Fruit fly (Drosophila melanogaster) whole organism, embryonic: ENCODE data around the gene fru.

ENCODE experiments used
- Atf-2 ChIP-seq: fragments of 200-800 bp; sonication (Bioruptor generic); optimal IDR thresholded peaks from 2 replicates; lab custom pipeline; 2016; ENCODE audit warnings: missing biosample characterization, missing genetic modification characterization
- Atf6 ChIP-seq: fragments of 200-800 bp; sonication (Bioruptor generic); IDR thresholded peaks from 2 replicates; pipeline ENCODE4 v1.3.6; 2022; ENCODE audit warnings: missing biosample characterization, missing genetic modification characterization
- Awh ChIP-seq: fragments of 200-800 bp; sonication (Bioruptor generic); IDR thresholded peaks from 2 replicates; pipeline ENCODE4, ENCODE4 v1.3.6; 2022; ENCODE audit warnings: missing biosample characterization, missing genetic modification characterization
- Bdp1 ChIP-seq: fragments of 200-800 bp; sonication (Bioruptor generic); optimal IDR thresholded peaks from 3 replicates; lab custom pipeline; 2016; ENCODE audit warnings: missing biosample characterization, missing genetic modification characterization
- CG10543 ChIP-seq: fragments of 200-800 bp; sonication (Bioruptor generic); optimal IDR thresholded peaks from 3 replicates; lab custom pipeline; 2017; ENCODE audit warnings: missing biosample characterization, mild to moderate bottlenecking, missing genetic modification characterization, moderate library complexity
- CG11085 ChIP-seq: fragments of 200-800 bp; sonication (Bioruptor generic); IDR thresholded peaks from 2 replicates; pipeline ENCODE4 v1.3.6; 2022; ENCODE audit warnings: missing biosample characterization, missing genetic modification characterization
- CG11560 ChIP-seq: fragments of 200-800 bp; sonication (Bioruptor generic); IDR thresholded peaks from 3 replicates; pipeline ENCODE4 v1.3.6; 2022; ENCODE audit warnings: missing biosample characterization, missing genetic modification characterization
- CG12155 ChIP-seq: fragments of 200-800 bp; sonication (Bioruptor generic); optimal IDR thresholded peaks from 3 replicates; lab custom pipeline; 2016; ENCODE audit warnings: missing biosample characterization, missing genetic modification characterization
- CG12219 ChIP-seq: fragments of 200-800 bp; sonication (Bioruptor generic); optimal IDR thresholded peaks from 3 replicates; lab custom pipeline; 2018; ENCODE audit warnings: missing biosample characterization, mild to moderate bottlenecking, missing genetic modification characterization
- CG12769 ChIP-seq: fragments of 200-800 bp; sonication (Bioruptor generic); optimal IDR thresholded peaks from 2 replicates; lab custom pipeline; 2019; ENCODE audit warnings: missing biosample characterization, mild to moderate bottlenecking, missing genetic modification characterization, moderate library complexity
- CG1529 ChIP-seq: fragments of 200-800 bp; sonication (Bioruptor generic); optimal IDR thresholded peaks from 3 replicates; lab custom pipeline; 2018; ENCODE audit warnings: missing biosample characterization, missing genetic modification characterization
- CG15601 ChIP-seq: fragments of 200-800 bp; sonication (Bioruptor generic); optimal IDR thresholded peaks from 3 replicates; lab custom pipeline; 2019; ENCODE audit warnings: missing biosample characterization, mild to moderate bottlenecking, missing genetic modification characterization, moderate library complexity
- CG16863 ChIP-seq: fragments of 200-800 bp; sonication (Bioruptor generic); optimal IDR thresholded peaks from 3 replicates; lab custom pipeline; 2016; ENCODE audit warnings: missing biosample characterization, missing genetic modification characterization
- CG2202 ChIP-seq: fragments of 200-800 bp; sonication (Bioruptor generic); optimal IDR thresholded peaks from 2 replicates; lab custom pipeline; 2018; ENCODE audit warnings: missing biosample characterization, mild to moderate bottlenecking, missing genetic modification characterization
- CG30431 ChIP-seq: fragments of 200-800 bp; sonication (Bioruptor generic); optimal IDR thresholded peaks from 2 replicates; lab custom pipeline; 2017; ENCODE audit warnings: missing biosample characterization, missing genetic modification characterization
- CG31224 ChIP-seq: fragments of 200-800 bp; sonication (Bioruptor generic); IDR thresholded peaks from 2 replicates; pipeline ENCODE4 v1.3.6; 2022; ENCODE audit warnings: missing biosample characterization, missing genetic modification characterization
- CG31441 ChIP-seq: fragments of 200-800 bp; sonication (Bioruptor generic); IDR thresholded peaks from 2 replicates; pipeline ENCODE4 v1.3.6; 2022; ENCODE audit warnings: missing biosample characterization, missing genetic modification characterization
- CG32532 ChIP-seq: fragments of 200-800 bp; sonication (Bioruptor generic); IDR thresholded peaks from 2 replicates; pipeline ENCODE4 v1.3.6; 2022; ENCODE audit warnings: missing biosample characterization, missing genetic modification characterization
- CG32772 ChIP-seq: fragments of 200-800 bp; sonication (Bioruptor generic); IDR thresholded peaks from 2 replicates; pipeline ENCODE4 v1.3.6; 2022; ENCODE audit warnings: missing biosample characterization, missing genetic modification characterization
- CG4820 ChIP-seq: fragments of 200-800 bp; sonication (Bioruptor generic); optimal IDR thresholded peaks from 3 replicates; lab custom pipeline; 2016; ENCODE audit warnings: missing biosample characterization, missing genetic modification characterization
- CG6254 ChIP-seq: fragments of 200-800 bp; sonication (Bioruptor generic); optimal IDR thresholded peaks from 3 replicates; lab custom pipeline; 2017; ENCODE audit warnings: mild to moderate bottlenecking, missing biosample characterization, missing genetic modification reagents, missing genetic modification characterization
- CG7786 ChIP-seq: fragments of 200-800 bp; sonication (Bioruptor generic); optimal IDR thresholded peaks from 2 replicates; lab custom pipeline; 2016; ENCODE audit warnings: missing biosample characterization, missing genetic modification characterization
- CG7963 ChIP-seq: fragments of 200-800 bp; sonication (Bioruptor generic); IDR thresholded peaks from 3 replicates; pipeline ENCODE4 v1.3.6; 2022; ENCODE audit warnings: missing biosample characterization, missing genetic modification characterization; ENCODE audit not compliant: partially characterized antibody
- CG9797 ChIP-seq: fragments of 200-800 bp; sonication (Bioruptor generic); optimal IDR thresholded peaks from 3 replicates; lab custom pipeline; 2018; ENCODE audit warnings: missing biosample characterization, mild to moderate bottlenecking, missing genetic modification characterization
- CG9817 ChIP-seq: fragments of 200-800 bp; sonication (Bioruptor generic); optimal IDR thresholded peaks from 2 replicates; lab custom pipeline; 2018; ENCODE audit warnings: missing biosample characterization, mild to moderate bottlenecking, missing genetic modification characterization, moderate library complexity
- CG9876 ChIP-seq: fragments of 200-800 bp; sonication (Bioruptor generic); optimal IDR thresholded peaks from 2 replicates; lab custom pipeline; 2016; ENCODE audit warnings: missing biosample characterization, missing genetic modification characterization
- Eip74EF ChIP-seq, 2 experiments: fragments of 200-800 bp in 1 of 2; fragments of >200 bp in 1 of 2; sonication (Bioruptor generic) in 1 of 2; optimal IDR thresholded peaks; 2 replicates each; lab custom pipeline; 2017 to 2019; ENCODE audit warnings: missing biosample characterization in 2 of 2, missing genetic modification characterization in 2 of 2, mild to moderate bottlenecking in 1 of 2, moderate library complexity in 1 of 2
- GATAe ChIP-seq: fragments of 200-800 bp; sonication (Bioruptor generic); conservative IDR thresholded peaks from 2 replicates; pipeline ENCODE4 v1.3.6; 2022; ENCODE audit warnings: missing biosample characterization, missing genetic modification characterization
- Gug ChIP-seq: fragments of 200-800 bp; sonication (Bioruptor generic); IDR thresholded peaks from 4 replicates; pipeline ENCODE4 v1.3.6; 2022; ENCODE audit warnings: missing biosample characterization, missing genetic modification characterization
- Hr3 ChIP-seq: fragments of 200-800 bp; sonication (Bioruptor generic); optimal IDR thresholded peaks from 3 replicates; lab custom pipeline; 2016; ENCODE audit warnings: missing biosample characterization, missing genetic modification characterization
- Kr ChIP-seq: fragments of 200-800 bp; sonication (Bioruptor generic); optimal IDR thresholded peaks from 2 replicates; lab custom pipeline; 2017; ENCODE audit warnings: missing biosample characterization, mild to moderate bottlenecking, missing genetic modification characterization
- MBD-R2 ChIP-seq: fragments of 200-800 bp; sonication (Bioruptor generic); IDR thresholded peaks from 2 replicates; pipeline ENCODE4 v1.3.6; 2022; ENCODE audit warnings: missing biosample characterization, missing genetic modification characterization
- Nf-YC ChIP-seq: fragments of 200-800 bp; optimal IDR thresholded peaks from 3 replicates; lab custom pipeline; 2019; ENCODE audit warnings: missing biosample characterization, mild to moderate bottlenecking, missing genetic modification characterization, moderate library complexity
- NfI ChIP-seq: fragments of 200-800 bp; sonication (Bioruptor generic); optimal IDR thresholded peaks from 3 replicates; lab custom pipeline; 2018; ENCODE audit warnings: missing biosample characterization, mild to moderate bottlenecking, missing genetic modification characterization, moderate library complexity
- Trl ChIP-seq, 3 experiments: fragments of >200 bp in 2 of 3; fragments of 200-800 bp in 1 of 3; sonication (Bioruptor generic) in 1 of 3; optimal IDR thresholded peaks; 2 replicates in 1 of 3; 3 replicates in 2 of 3; lab custom pipeline; 2016 to 2017; ENCODE audit warnings: missing biosample characterization in 1 of 3, missing genetic modification characterization in 1 of 3
- chinmo ChIP-seq: fragments of 200-800 bp; sonication (Bioruptor generic); IDR thresholded peaks from 4 replicates; pipeline ENCODE4 v1.3.6; 2022; ENCODE audit warnings: missing biosample characterization, missing genetic modification characterization; ENCODE audit not compliant: partially characterized antibody
- crc ChIP-seq: fragments of 200-800 bp; sonication (Bioruptor generic); optimal IDR thresholded peaks from 2 replicates; lab custom pipeline; 2016; ENCODE audit warnings: missing biosample characterization, missing genetic modification characterization
- dmrt11E ChIP-seq: fragments of 200-800 bp; sonication (Bioruptor generic); optimal IDR thresholded peaks from 3 replicates; lab custom pipeline; 2018; ENCODE audit warnings: missing biosample characterization, mild to moderate bottlenecking, missing genetic modification characterization, moderate library complexity
- dpn ChIP-seq, 2 experiments: fragments of 200-800 bp; sonication (Bioruptor generic); optimal IDR thresholded peaks; 3 replicates each; lab custom pipeline; 2016; ENCODE audit warnings: missing biosample characterization in 2 of 2, missing genetic modification characterization in 2 of 2
- grau ChIP-seq: fragments of 200-800 bp; optimal IDR thresholded peaks from 3 replicates; lab custom pipeline; 2019; ENCODE audit warnings: missing biosample characterization, mild to moderate bottlenecking, missing genetic modification characterization, moderate library complexity
- grn ChIP-seq: fragments of 200-800 bp; sonication (Bioruptor generic); optimal IDR thresholded peaks from 3 replicates; lab custom pipeline; 2017; ENCODE audit warnings: missing biosample characterization, missing genetic modification characterization
- gsb ChIP-seq: fragments of 200-800 bp; sonication (Bioruptor generic); IDR thresholded peaks from 2 replicates; pipeline ENCODE4 v1.3.6; 2022; ENCODE audit warnings: missing biosample characterization, missing genetic modification characterization
- her ChIP-seq: fragments of 200-800 bp; sonication (Bioruptor generic); optimal IDR thresholded peaks from 2 replicates; lab custom pipeline; 2016; ENCODE audit warnings: missing biosample characterization, missing genetic modification characterization
- kay ChIP-seq: fragments of 200-800 bp; sonication (Bioruptor generic); optimal IDR thresholded peaks from 2 replicates; lab custom pipeline; 2016; ENCODE audit warnings: missing biosample characterization, missing genetic modification characterization
- ken ChIP-seq: fragments of 200-800 bp; sonication (Bioruptor generic); IDR thresholded peaks from 3 replicates; pipeline ENCODE4 v1.3.6; 2022; ENCODE audit warnings: missing biosample characterization, missing genetic modification characterization
- onecut ChIP-seq: fragments of 200-800 bp; sonication (Bioruptor generic); IDR thresholded peaks from 2 replicates; pipeline ENCODE4 v1.3.6; 2022; ENCODE audit warnings: missing biosample characterization, missing genetic modification characterization
- org-1 ChIP-seq: fragments of 200-800 bp; sonication (Bioruptor generic); optimal IDR thresholded peaks from 2 replicates; lab custom pipeline; 2017; ENCODE audit warnings: missing biosample characterization, missing genetic modification characterization
- pzg ChIP-seq: fragments of 200-800 bp; sonication (Bioruptor generic); optimal IDR thresholded peaks from 3 replicates; lab custom pipeline; 2018; ENCODE audit warnings: missing biosample characterization, mild to moderate bottlenecking, missing genetic modification characterization, moderate library complexity
- ranshi ChIP-seq: fragments of 200-800 bp; sonication (Bioruptor generic); IDR thresholded peaks from 2 replicates; pipeline ENCODE4 v1.3.6; 2022; ENCODE audit warnings: missing biosample characterization, missing genetic modification characterization
- shn ChIP-seq: fragments of 200-800 bp; sonication (Bioruptor generic); optimal IDR thresholded peaks from 3 replicates; lab custom pipeline; 2016; ENCODE audit warnings: missing biosample characterization, missing genetic modification characterization
- sqz ChIP-seq: fragments of 200-800 bp; sonication (Bioruptor generic); optimal IDR thresholded peaks from 3 replicates; lab custom pipeline; 2018; ENCODE audit warnings: missing biosample characterization, mild to moderate bottlenecking, missing genetic modification characterization
- sug ChIP-seq: fragments of 200-800 bp; optimal IDR thresholded peaks from 2 replicates; lab custom pipeline; 2019; ENCODE audit warnings: missing biosample characterization, mild to moderate bottlenecking, missing genetic modification characterization, moderate library complexity

The fru gene

DNA sequence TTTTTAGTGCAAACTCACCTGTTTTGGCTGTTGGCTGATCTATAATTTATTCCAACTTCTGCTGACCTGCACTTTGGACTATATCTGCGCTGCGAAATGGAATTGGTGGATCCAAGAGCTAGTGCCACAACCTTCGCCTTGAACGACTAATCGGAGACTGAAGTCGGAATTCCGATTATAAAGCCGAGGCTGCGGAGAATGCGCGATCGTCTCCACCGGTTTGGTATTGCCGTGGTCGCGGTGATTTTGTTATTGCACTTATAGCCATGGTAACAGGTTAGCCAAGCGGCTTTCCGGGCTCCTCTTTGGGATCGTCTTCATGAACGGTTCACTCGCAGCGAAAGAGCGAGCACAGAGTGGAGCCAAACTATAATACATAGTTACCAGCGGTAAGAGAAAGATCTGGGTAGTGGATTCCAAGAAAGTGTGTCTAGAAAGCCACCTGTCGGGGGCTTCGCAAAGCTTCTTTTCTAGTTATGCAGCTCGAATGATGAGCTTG is 164.3 kb downstream of the fru start, which contains the start of gene CG7675 (continued):
- TF ChIP-seq chinmo: peak; percentile 95
- TF ChIP-seq CG12155 (GFP tag; lab: Kevin White, UChicago): no peak
- no peak for TF ChIP-seq sug (tag; lab: Kevin White, UChicago)
- TF ChIP-seq CG4820 (GFP tag; lab: Kevin White, UChicago): no peak
- no peak for TF ChIP-seq CG9876
- no peak for TF ChIP-seq GATAe (GFP tag; lab: Robert Waterston, UW)
- TF ChIP-seq Eip74EF (GFP tag; optimal IDR thresholded peaks at IDR 0.05; lab: Kevin White, UChicago): peak in 1 of 2 experiments; percentile 59
- TF ChIP-seq her (GFP tag; lab: Kevin White, UChicago): no peak
- TF ChIP-seq CG11560: no peak
- TF ChIP-seq onecut (GFP tag; lab: Robert Waterston, UW): no peak
- TF ChIP-seq CG7786: no peak
- no peak for TF ChIP-seq CG6254 (GFP tag; lab: Kevin White, UChicago)
- no peak for TF ChIP-seq CG12219 (GFP tag; lab: Kevin White, UChicago)
- no peak for TF ChIP-seq CG16863
- TF ChIP-seq CG32532 (GFP tag; lab: Robert Waterston, UW): no peak
- TF ChIP-seq MBD-R2 (GFP tag; lab: Robert Waterston, UW): no peak
- no peak for TF ChIP-seq crc (GFP tag; lab: Kevin White, UChicago)
- no peak for TF ChIP-seq Awh
- no peak for TF ChIP-seq CG31224
- no peak for TF ChIP-seq NfI
- no peak for TF ChIP-seq grau
- TF ChIP-seq dmrt11E (tag; lab: Kevin White, UChicago): no peak
- no peak for TF ChIP-seq Hr3
- no peak for TF ChIP-seq CG30431 (GFP tag; lab: Kevin White, UChicago)
- TF ChIP-seq Atf-2 (GFP tag; lab: Kevin White, UChicago): no peak
- no peak for TF ChIP-seq Atf6 (GFP tag; lab: Robert Waterston, UW)
- TF ChIP-seq CG1529: no peak
- no peak for TF ChIP-seq ranshi
- TF ChIP-seq CG2202: no peak
- no peak for TF ChIP-seq grn (GFP tag; lab: Kevin White, UChicago)
- TF ChIP-seq sqz: no peak
- no peak for TF ChIP-seq CG7963 (GFP tag; lab: Robert Waterston, UW)
- no peak for TF ChIP-seq org-1 (GFP tag; lab: Kevin White, UChicago)
- no peak for TF ChIP-seq CG32772 (GFP tag; lab: Robert Waterston, UW)
- TF ChIP-seq CG11085 (GFP tag; lab: Robert Waterston, UW): no peak
- TF ChIP-seq CG31441: no peak
- no peak for TF ChIP-seq gsb
- no peak for TF ChIP-seq CG15601 (tag; lab: Kevin White, UChicago)
- peak; percentile 34 for TF ChIP-seq CG10543 (GFP tag; lab: Kevin White, UChicago)
- no peak for TF ChIP-seq Nf-YC (tag; lab: Kevin White, UChicago)
- peak; percentile 82 for TF ChIP-seq CG12769 (tag; lab: Kevin White, UChicago)
- no peak for TF ChIP-seq kay
- TF ChIP-seq ken: no peak
- peak; percentile 20 to 26 for TF ChIP-seq Trl (optimal IDR thresholded peaks at IDR 0.05; lab: Kevin White, UChicago)
- no peak for TF ChIP-seq Trl (GFP tag; optimal IDR thresholded peaks at IDR 0.05; lab: Kevin White, UChicago)
- TF ChIP-seq dpn (GFP tag; optimal IDR thresholded peaks at IDR 0.05; lab: Kevin White, UChicago): no peak
- TF ChIP-seq CG9817 (tag; lab: Kevin White, UChicago): no peak
- TF ChIP-seq Bdp1 (GFP tag; lab: Kevin White, UChicago): no peak
- TF ChIP-seq CG9797 (GFP tag; lab: Kevin White, UChicago): no peak
- TF ChIP-seq Gug (GFP tag; lab: Robert Waterston, UW): no peak
- no peak for TF ChIP-seq shn
- TF ChIP-seq Kr (GFP tag; lab: Kevin White, UChicago): no peak
- TF ChIP-seq pzg (GFP tag; lab: Kevin White, UChicago): no peak
